Worm (Caenorhabditis elegans) whole organism, mixed stage, embryonic: Measurements from ENCODE around the gene Y61B8A.6.

Source experiments
- elt-1 ChIP-seq: sonication (generic microtip); optimal IDR thresholded peaks from 2 replicates; lab custom pipeline; 2017; ENCODE audit warnings: missing genetic modification characterization, mild to moderate bottlenecking, missing compliant biosample characterization, antibody characterized with exemption, moderate library complexity, borderline replicate concordance; ENCODE audit not compliant: insufficient read depth
- elt-3 ChIP-seq: fragments of 150-350 bp; optimal IDR thresholded peaks from 2 replicates; lab custom pipeline; 2014; ENCODE audit warnings: missing biosample characterization, missing genetic modification characterization
- lsy-2 ChIP-seq: fragments of 150-350 bp; optimal IDR thresholded peaks from 2 replicates; lab custom pipeline; 2014; ENCODE audit warnings: missing biosample characterization, missing genetic modification characterization
- mab-5 ChIP-seq: fragments of 150-350 bp; optimal IDR thresholded peaks from 2 replicates; lab custom pipeline; 2014; ENCODE audit warnings: missing biosample characterization, missing genetic modification characterization
- nhr-2 ChIP-seq: fragments of 150-350 bp; optimal IDR thresholded peaks from 2 replicates; lab custom pipeline; 2014; ENCODE audit warnings: missing biosample characterization, missing genetic modification characterization

DNA sequence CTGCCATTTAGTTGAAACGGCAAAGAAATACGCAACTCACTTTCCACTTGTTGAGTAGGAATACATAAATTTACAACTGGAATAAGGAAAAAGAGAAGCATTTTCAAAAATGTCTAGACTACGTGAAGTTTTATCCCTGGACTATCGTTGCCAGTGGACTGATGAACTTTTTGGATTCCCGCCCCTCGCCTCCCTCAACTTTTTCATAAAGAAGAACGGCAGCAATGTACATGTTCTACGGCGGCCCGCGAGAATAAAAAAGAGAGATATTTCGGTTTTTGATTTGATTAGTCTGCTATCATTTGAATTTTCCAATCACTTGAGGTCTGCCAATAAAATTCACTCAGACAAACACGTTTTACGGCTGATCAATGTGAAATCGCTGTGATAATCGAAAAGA, 2.8 kb upstream of the Y61B8A.6 start, which contains the start of gene clec-243:
- TF ChIP-seq elt-1 (tag; lab: Kevin White, UChicago) (no peak), mab-5 (tag; lab: Kevin White, UChicago) (no peak), lsy-2 (tag; lab: Kevin White, UChicago) (no peak), elt-3 (tag; lab: Kevin White, UChicago) (no peak), nhr-2 (no peak)
